Worm (Caenorhabditis elegans): ENCODE data around the gene F38E9.6.
A peak's percentile ranks its signal among the peaks of the same experiment; 100 is the strongest.
"Not testable (repeated sequence)": the region's sequence is repeated elsewhere in the genome, so short reads cannot be mapped to it uniquely, and the experiment has no call there.

Gene F38E9.6

DNA sequence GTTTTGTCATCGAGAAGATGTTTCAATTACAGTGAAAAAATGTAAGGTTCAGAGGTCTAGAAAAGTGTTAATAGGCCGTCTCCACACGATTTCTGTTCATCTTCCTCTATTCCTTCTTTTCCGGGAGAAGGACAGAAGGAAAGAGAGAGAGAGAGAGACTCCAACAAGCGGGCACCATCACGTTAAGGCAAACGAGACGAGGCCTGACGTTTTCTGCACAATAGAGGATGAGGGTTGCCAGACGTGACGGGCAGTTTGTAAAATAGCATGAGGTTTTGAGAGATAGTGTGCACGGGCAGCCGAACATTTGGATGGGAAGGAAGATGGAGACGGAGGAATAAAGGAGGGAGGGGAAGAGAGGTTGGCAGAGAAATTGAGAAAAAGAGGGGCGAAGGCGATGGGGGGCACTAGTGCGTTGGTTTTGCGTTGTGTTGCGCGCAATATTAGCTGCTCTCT, 13.6 kb downstream of the F38E9.6 start, which contains the start of gene twf-2 (continued):
- TF ChIP-seq sox-2 (GFP tag; IDR thresholded peaks at IDR 0.05) (no peak; the same call in 1 of the 2 replicates), ceh-48 (tag; optimal IDR thresholded peaks at IDR 0.05) (no peak), unc-86 (tag; optimal IDR thresholded peaks at IDR 0.05) (no peak), ztf-16 (tag; optimal IDR thresholded peaks at IDR 0.05) (peak; percentile 29), dve-1 (tag; optimal IDR thresholded peaks at IDR 0.05) (peak; percentile 13), sdc-2 (tag; optimal IDR thresholded peaks at IDR 0.05) (peak; percentile 88), ceh-18 (tag; optimal IDR thresholded peaks at IDR 0.05) (peak; percentile 91), tbx-2 (tag; optimal IDR thresholded peaks at IDR 0.05) (peak; percentile 49), hlh-8 (tag; optimal IDR thresholded peaks at IDR 0.05) (peak; percentile 35), tbx-7 (tag; optimal IDR thresholded peaks at IDR 0.05) (no peak), ttx-3 (tag; optimal IDR thresholded peaks at IDR 0.05) (no peak), pros-1 (tag; optimal IDR thresholded peaks at IDR 0.05) (peak; percentile 90), unc-42 (tag; optimal IDR thresholded peaks at IDR 0.05) (peak; percentile 60), gmeb-2 (tag; optimal IDR thresholded peaks at IDR 0.05) (no peak), ama-1 (optimal IDR thresholded peaks at IDR 0.05) (no peak), hlh-6 (tag; optimal IDR thresholded peaks at IDR 0.05) (peak; percentile 38), ceh-9 (tag; optimal IDR thresholded peaks at IDR 0.05) (no peak)

DNA sequence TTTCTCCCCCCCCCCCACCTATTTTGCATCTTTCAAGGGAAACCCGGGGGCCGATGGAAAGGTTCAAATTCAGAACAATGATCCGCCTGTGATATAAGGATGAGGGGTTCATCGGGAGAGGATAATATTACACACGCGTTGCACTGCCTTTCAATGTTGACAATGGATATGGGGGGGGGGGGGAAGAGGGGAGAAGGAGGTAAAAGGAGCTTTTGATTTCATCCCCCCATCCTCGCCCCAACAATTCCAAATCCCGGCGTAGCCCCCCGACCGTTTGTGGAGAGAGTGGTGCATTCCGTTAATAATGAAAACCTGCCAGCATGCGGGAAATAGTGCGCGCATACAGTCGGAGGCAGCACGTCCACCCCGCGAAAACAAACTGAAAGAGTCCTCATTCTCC, 14.9 kb downstream of the F38E9.6 start:
- no peak for TF ChIP-seq ttx-3 (tag; optimal IDR thresholded peaks at IDR 0.05)
- peak; percentile 16 for TF ChIP-seq ceh-19 (GFP tag; optimal IDR thresholded peaks at IDR 0.05)
- no peak for TF ChIP-seq nfya-1 (tag; optimal IDR thresholded peaks at IDR 0.05)
- TF ChIP-seq hlh-8 (tag; optimal IDR thresholded peaks at IDR 0.05): no peak
- no peak for TF ChIP-seq unc-55 (GFP tag; optimal IDR thresholded peaks at IDR 0.05)
- TF ChIP-seq tbx-7 (tag; optimal IDR thresholded peaks at IDR 0.05): no peak
- no peak for TF ChIP-seq mec-3 (tag; optimal IDR thresholded peaks at IDR 0.05; ENCODE audit: borderline replicate concordance)
- peak; percentile 74 for TF ChIP-seq ceh-34 (tag; optimal IDR thresholded peaks at IDR 0.05)
- TF ChIP-seq ceh-31 (tag; optimal IDR thresholded peaks at IDR 0.05): no peak

ce11 chrX:16451124-16451523, 18.9 kb downstream of the F38E9.6 start:
- TF ChIP-seq pag-3 (tag; optimal IDR thresholded peaks at IDR 0.05; ENCODE audit: borderline replicate concordance) (no peak), syd-9 (tag; optimal IDR thresholded peaks at IDR 0.05) (no peak), pqm-1 (tag; optimal IDR thresholded peaks at IDR 0.05) (no peak), odd-2 (tag; optimal IDR thresholded peaks at IDR 0.05) (no peak)

ce11 chrX:16451642-16452041, 19.4 kb downstream of the F38E9.6 start, which contains the start of gene F38E9.4:
TSS of gene F38E9.4 (plus strand) at chrX:16451942.
- not testable (repeated sequence) for TF ChIP-seq dve-1, elt-2, fkh-6 (tag; optimal IDR thresholded peaks at IDR 0.05)

DNA sequence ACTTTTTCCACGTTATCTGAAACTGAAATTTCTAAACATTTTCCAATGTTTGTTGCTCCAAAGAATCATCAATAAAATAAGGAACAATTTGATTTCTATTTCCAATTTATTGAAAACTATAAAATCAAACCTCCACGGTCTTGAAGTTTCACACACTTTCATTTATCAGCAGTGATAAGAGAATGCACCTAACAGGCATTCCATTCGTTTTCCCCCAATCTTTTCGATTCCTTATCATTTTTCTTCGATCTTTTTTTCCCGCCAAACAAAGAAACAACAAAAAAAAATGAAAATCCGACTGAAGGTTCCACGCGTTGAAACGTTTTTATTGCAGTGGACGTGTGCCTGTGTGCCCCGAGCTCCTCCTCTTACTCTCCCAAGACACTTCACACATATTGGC, 24.4 kb downstream of the F38E9.6 start, which contains the start of gene nas-39:
nas-39 (plus strand) TSS at position 269 of the 400 bp plus-strand sequence.
- TF ChIP-seq ceh-30 (tag; optimal IDR thresholded peaks at IDR 0.05) (no peak), elt-2 (tag; optimal IDR thresholded peaks at IDR 0.05) (peak; percentile 74)

DNA sequence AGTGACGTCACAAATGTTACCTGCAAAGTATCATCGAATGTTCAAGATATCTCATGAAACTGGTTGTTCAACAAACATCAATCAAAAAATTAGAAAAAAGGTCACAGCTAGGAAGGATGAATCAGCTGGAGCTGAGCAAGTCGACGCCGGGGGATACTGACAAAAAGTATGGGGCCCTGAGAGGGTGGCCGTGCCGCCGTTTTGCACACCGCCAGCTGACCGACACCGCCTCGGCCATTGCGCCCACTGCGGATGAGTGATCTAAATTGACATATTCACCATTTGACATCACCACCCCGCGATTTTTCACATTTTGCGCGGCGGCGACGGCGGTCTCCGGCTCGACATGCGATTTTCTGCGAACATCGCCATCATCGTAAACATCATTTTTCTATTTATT, 24.9 kb downstream of the F38E9.6 start:
- TF ChIP-seq elt-2 (tag; optimal IDR thresholded peaks at IDR 0.05) (no peak), nhr-232 (tag; optimal IDR thresholded peaks at IDR 0.05) (no peak), ama-1 (optimal IDR thresholded peaks at IDR 0.05) (no peak), unc-55 (GFP tag; optimal IDR thresholded peaks at IDR 0.05) (no peak), elt-4 (tag; optimal IDR thresholded peaks at IDR 0.05) (no peak), dmd-4 (tag; optimal IDR thresholded peaks at IDR 0.05; ENCODE audit: borderline replicate concordance) (no peak)
